Fruit fly (Drosophila melanogaster) whole organism: Measurements from ENCODE around the gene ND-23.

Experiments used
- CG8478 ChIP-seq: fragments of >200 bp; optimal IDR thresholded peaks from 2 replicates; lab custom pipeline; 2018; ENCODE audit warnings: inconsistent platforms
- EcR ChIP-seq, 2 experiments: fragments of >200 bp; optimal IDR thresholded peaks; 2 replicates each; lab custom pipeline; 2017; ENCODE audit warnings: missing biosample characterization in 2 of 2, missing genetic modification characterization in 2 of 2, missing genetic modification reagents in 2 of 2
- pan ChIP-seq: fragments of >200 bp; optimal IDR thresholded peaks from 2 replicates; lab custom pipeline; 2017
- psq ChIP-seq: fragments of >200 bp; optimal IDR thresholded peaks from 2 replicates; lab custom pipeline; 2017
- usp ChIP-seq: fragments of >200 bp; optimal IDR thresholded peaks from 2 replicates; lab custom pipeline; 2017; ENCODE audit warnings: missing biosample characterization, missing genetic modification characterization, mixed read lengths

DNA sequence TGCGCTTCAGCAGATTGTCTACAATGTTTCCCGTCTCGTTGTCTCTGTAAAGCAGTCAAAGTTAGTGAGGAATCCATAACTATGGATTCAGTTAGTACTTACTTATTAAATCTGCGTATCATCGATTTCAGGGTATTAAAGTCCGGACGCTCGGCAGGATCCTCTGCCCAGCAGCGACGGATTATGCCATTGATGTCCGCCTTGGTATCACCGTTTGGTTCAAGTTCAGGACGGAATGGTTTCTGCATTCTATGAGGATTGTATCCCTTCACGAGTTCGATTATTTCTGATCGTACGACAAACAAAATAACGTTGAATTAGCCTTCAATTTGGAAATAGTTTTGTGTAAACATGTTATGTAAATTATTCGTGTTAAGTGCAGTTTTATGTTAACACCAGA lies 23.0 kb upstream of the ND-23 start, which contains the start of gene CG9632:
- TF ChIP-seq pan (lab: Kevin White, UChicago) (no peak), psq (lab: Kevin White, UChicago) (no peak), EcR (GFP tag; optimal IDR thresholded peaks at IDR 0.05; lab: Kevin White, UChicago) (no peak), CG8478 (lab: Kevin White, UChicago) (no peak), usp (GFP tag; lab: Kevin White, UChicago) (no peak)
